Worm (Caenorhabditis elegans) whole organism, L1 larva: ENCODE results near the gene xol-1.

ENCODE experiments used
- C16A3.4 ChIP-seq: fragments of 150-350 bp; optimal IDR thresholded peaks from 2 replicates; lab custom pipeline; 2014; ENCODE audit warnings: missing biosample characterization, missing genetic modification characterization
- C34B4.2 ChIP-seq: sonication (generic microtip); optimal IDR thresholded peaks from 2 replicates; lab custom pipeline; 2017; ENCODE audit warnings: mild to moderate bottlenecking, missing genetic modification characterization, missing compliant biosample characterization
- F16B12.6 ChIP-seq: fragments of 150-350 bp; optimal IDR thresholded peaks from 2 replicates; lab custom pipeline; 2014; ENCODE audit warnings: missing biosample characterization, missing genetic modification characterization
- Y116A8C.19 ChIP-seq: sonication (generic microtip); optimal IDR thresholded peaks from 2 replicates; lab custom pipeline; 2016; ENCODE audit warnings: missing compliant biosample characterization, missing genetic modification characterization, borderline replicate concordance
- aha-1 ChIP-seq: fragments of 150-350 bp; optimal IDR thresholded peaks from 2 replicates; lab custom pipeline; 2014; ENCODE audit warnings: missing biosample characterization, missing genetic modification characterization
- alr-1 ChIP-seq: fragments of 200-800 bp; sonication (Bioruptor generic); optimal IDR thresholded peaks from 2 replicates; lab custom pipeline; 2018; ENCODE audit warnings: borderline replicate concordance, mild to moderate bottlenecking, missing genetic modification characterization, missing compliant biosample characterization
- ama-1 ChIP-seq: fragments of 150-350 bp; optimal IDR thresholded peaks from 2 replicates; lab custom pipeline; 2014
- ceh-63 ChIP-seq: fragments of 200-800 bp; sonication (Bioruptor generic); optimal IDR thresholded peaks from 2 replicates; lab custom pipeline; 2018; ENCODE audit warnings: mild to moderate bottlenecking, missing genetic modification characterization, missing compliant biosample characterization
- ceh-8 ChIP-seq: fragments of 200-800 bp; sonication (Bioruptor generic); optimal IDR thresholded peaks from 2 replicates; lab custom pipeline; 2018; ENCODE audit warnings: mild to moderate bottlenecking, missing genetic modification characterization, moderate library complexity, missing compliant biosample characterization
- ceh-82 ChIP-seq, 3 experiments: fragments of 150-350 bp in 1 of 3; sonication (generic microtip) in 2 of 3; optimal IDR thresholded peaks; 2 replicates each; lab custom pipeline; 2014 to 2017; ENCODE audit warnings: missing biosample characterization in 3 of 3, missing genetic modification characterization in 3 of 3
- ceh-90 ChIP-seq: sonication (generic microtip); optimal IDR thresholded peaks from 2 replicates; lab custom pipeline; 2016; ENCODE audit warnings: missing genetic modification characterization, missing compliant biosample characterization
- ces-1 ChIP-seq: fragments of 150-350 bp; optimal IDR thresholded peaks from 2 replicates; lab custom pipeline; 2014; ENCODE audit warnings: missing biosample characterization, missing genetic modification reagents, missing genetic modification characterization
- dpl-1 ChIP-seq, 3 experiments: fragments of 150-350 bp in 2 of 3; sonication (generic microtip) in 1 of 3; optimal IDR thresholded peaks; 2 replicates each; lab custom pipeline; 2014 to 2017; ENCODE audit warnings: missing biosample characterization in 3 of 3, missing genetic modification characterization in 3 of 3, missing genetic modification reagents in 3 of 3
- efl-1 ChIP-seq, 4 experiments: fragments of 150-350 bp; optimal IDR thresholded peaks in 3 of 4; peaks in 1 of 4; 1 replicate in 1 of 4; 2 replicates in 3 of 4; lab custom pipeline; 2014; ENCODE audit warnings: missing biosample characterization in 2 of 4, missing genetic modification characterization in 2 of 4, missing genetic modification reagents in 2 of 4
- egl-13 ChIP-seq: sonication (generic microtip); optimal IDR thresholded peaks from 2 replicates; lab custom pipeline; 2016; ENCODE audit warnings: missing genotype, missing genetic modification reagents, missing genetic modification characterization, missing compliant biosample characterization
- egl-27 ChIP-seq, 2 experiments: fragments of 150-350 bp in 1 of 2; sonication (generic microtip); optimal IDR thresholded peaks; 3 replicates each; lab custom pipeline; 2017 to 2018; ENCODE audit warnings: missing biosample characterization in 2 of 2, missing genetic modification characterization in 2 of 2, missing genetic modification reagents in 2 of 2
- elt-2 ChIP-seq: sonication (generic microtip); optimal IDR thresholded peaks from 2 replicates; lab custom pipeline; 2016; ENCODE audit warnings: missing genetic modification characterization, mild to moderate bottlenecking, inconsistent platforms, missing compliant biosample characterization, missing genetic modification reagents
- elt-3 ChIP-seq, 6 experiments: fragments of 150-350 bp in 1 of 6; sonication (generic microtip); optimal IDR thresholded peaks; 2 replicates each; lab custom pipeline; 2017 to 2018; ENCODE audit warnings: missing biosample characterization in 6 of 6, missing genetic modification characterization in 6 of 6, inconsistent platforms in 1 of 6
- fkh-8 ChIP-seq: sonication (generic microtip); optimal IDR thresholded peaks from 2 replicates; lab custom pipeline; 2016; ENCODE audit warnings: mild to moderate bottlenecking, missing genetic modification characterization, missing compliant biosample characterization
- fos-1 ChIP-seq: fragments of 150-350 bp; optimal IDR thresholded peaks from 2 replicates; lab custom pipeline; 2014; ENCODE audit warnings: missing biosample characterization, missing genetic modification characterization
- grh-1 ChIP-seq: fragments of 200-800 bp; sonication (Bioruptor generic); IDR thresholded peaks from 2 replicates; pipeline ENCODE4 v1.3.6; 2022; ENCODE audit warnings: missing genetic modification reagents, missing genetic modification characterization, missing compliant biosample characterization
- hpl-2 ChIP-seq: fragments of 150-350 bp; optimal IDR thresholded peaks from 2 replicates; lab custom pipeline; 2014; ENCODE audit warnings: missing biosample characterization, missing genetic modification reagents, missing genetic modification characterization
- irx-1 ChIP-seq: sonication (generic microtip); optimal IDR thresholded peaks from 2 replicates; lab custom pipeline; 2016; ENCODE audit warnings: missing genetic modification characterization, missing compliant biosample characterization
- isw-1 ChIP-seq: fragments of 200-800 bp; sonication (Bioruptor generic); IDR thresholded peaks from 2 replicates; pipeline ENCODE4 v1.3.6; 2022; ENCODE audit warnings: missing genetic modification characterization, missing compliant biosample characterization
- lin-15B ChIP-seq: fragments of 150-350 bp; sonication (generic microtip); optimal IDR thresholded peaks from 3 replicates; lab custom pipeline; 2014; ENCODE audit warnings: missing biosample characterization, missing genetic modification characterization
- lin-35 ChIP-seq, 2 experiments: fragments of 150-350 bp; optimal IDR thresholded peaks; 2 replicates each; lab custom pipeline; 2014; ENCODE audit warnings: missing biosample characterization in 2 of 2, missing genetic modification characterization in 2 of 2, missing genetic modification reagents in 2 of 2
- lir-3 ChIP-seq: sonication (generic microtip); optimal IDR thresholded peaks from 2 replicates; lab custom pipeline; 2016; ENCODE audit warnings: mild to moderate bottlenecking, missing genetic modification characterization, moderate library complexity, missing compliant biosample characterization; ENCODE audit not compliant: poor library complexity
- lsy-2 ChIP-seq, 2 experiments: fragments of 150-350 bp; optimal IDR thresholded peaks; 2 replicates each; lab custom pipeline; 2014; ENCODE audit warnings: missing biosample characterization in 2 of 2, missing genetic modification characterization in 2 of 2
- mab-9 ChIP-seq: fragments of 200-800 bp; sonication (Bioruptor generic); IDR thresholded peaks from 2 replicates; pipeline ENCODE4 v1.3.6; 2022; ENCODE audit warnings: missing genetic modification reagents, missing genetic modification characterization, missing compliant biosample characterization
- mep-1 ChIP-seq: fragments of 150-350 bp; optimal IDR thresholded peaks from 2 replicates; lab custom pipeline; 2014; ENCODE audit warnings: missing biosample characterization, missing genetic modification characterization
- nhr-12 ChIP-seq: sonication (generic microtip); optimal IDR thresholded peaks from 2 replicates; lab custom pipeline; 2017; ENCODE audit warnings: missing biosample characterization, missing genetic modification characterization
- nhr-19 ChIP-seq: fragments of 200-800 bp; sonication (Bioruptor generic); conservative IDR thresholded peaks from 2 replicates; pipeline ENCODE4 v1.3.6; 2022; ENCODE audit warnings: missing genetic modification characterization, missing compliant biosample characterization
- nhr-20 ChIP-seq: sonication (generic microtip); optimal IDR thresholded peaks from 2 replicates; lab custom pipeline; 2016; ENCODE audit warnings: mild to moderate bottlenecking, missing genetic modification characterization, missing compliant biosample characterization
- nhr-47 ChIP-seq: sonication (generic microtip); optimal IDR thresholded peaks from 2 replicates; lab custom pipeline; 2016; ENCODE audit warnings: mild to moderate bottlenecking, missing genetic modification characterization, moderate library complexity, missing compliant biosample characterization
- nhr-76 ChIP-seq: sonication (generic microtip); optimal IDR thresholded peaks from 2 replicates; lab custom pipeline; 2017; ENCODE audit warnings: missing biosample characterization, missing genetic modification characterization
- nhr-84 ChIP-seq: sonication (generic microtip); optimal IDR thresholded peaks from 2 replicates; lab custom pipeline; 2017; ENCODE audit warnings: missing biosample characterization, missing genetic modification characterization
- nhr-90 ChIP-seq: sonication (generic microtip); optimal IDR thresholded peaks from 2 replicates; lab custom pipeline; 2016; ENCODE audit warnings: mild to moderate bottlenecking, missing genetic modification characterization, missing compliant biosample characterization; ENCODE audit not compliant: poor library complexity
- pax-3 ChIP-seq: fragments of 200-800 bp; sonication (Bioruptor generic); optimal IDR thresholded peaks from 2 replicates; lab custom pipeline; 2018; ENCODE audit warnings: mild to moderate bottlenecking, missing genetic modification characterization, moderate library complexity, missing compliant biosample characterization
- pqm-1 ChIP-seq: sonication (generic microtip); optimal IDR thresholded peaks from 3 replicates; lab custom pipeline; 2017; ENCODE audit warnings: missing biosample characterization, missing genetic modification characterization
- snpc-4 ChIP-seq: fragments of 150-350 bp; optimal IDR thresholded peaks from 2 replicates; lab custom pipeline; 2014; ENCODE audit warnings: missing biosample characterization, missing genetic modification characterization
- sup-37 ChIP-seq: fragments of 200-800 bp; sonication (Bioruptor generic); optimal IDR thresholded peaks from 2 replicates; lab custom pipeline; 2018; ENCODE audit warnings: mild to moderate bottlenecking, missing genetic modification characterization, missing compliant biosample characterization
- tbx-2 ChIP-seq: sonication (generic microtip); optimal IDR thresholded peaks from 2 replicates; lab custom pipeline; 2016; ENCODE audit warnings: missing genetic modification characterization, missing compliant biosample characterization
- unc-30 ChIP-seq: sonication (generic microtip); optimal IDR thresholded peaks from 2 replicates; lab custom pipeline; 2017; ENCODE audit warnings: missing biosample characterization, missing genetic modification characterization
- unc-86 ChIP-seq: sonication (generic microtip); optimal IDR thresholded peaks from 2 replicates; lab custom pipeline; 2016; ENCODE audit warnings: missing genetic modification characterization, missing compliant biosample characterization
- zag-1 ChIP-seq: fragments of 150-350 bp; optimal IDR thresholded peaks from 2 replicates; lab custom pipeline; 2014; ENCODE audit warnings: missing biosample characterization, missing genetic modification characterization

xol-1 gene

ce11 chrX:8036219-8036883 is 4.8 kb upstream of the xol-1 start (continued):
- TF ChIP-seq dpl-1 (GFP tag; optimal IDR thresholded peaks at IDR 0.05; lab: Kevin White, UChicago) (peak; percentile 31 to 60 (median 53)), Y116A8C.19 (tag; lab: Kevin White, UChicago) (peak; percentile 43), nhr-84 (tag; lab: Kevin White, UChicago) (peak; percentile 88), egl-27 (tag; optimal IDR thresholded peaks at IDR 0.05; lab: Kevin White, UChicago) (peak; percentile 91 to 94), egl-13 (tag; lab: Kevin White, UChicago) (peak; percentile 98), sup-37 (GFP tag; lab: Kevin White, UChicago) (peak; percentile 95), irx-1 (tag; lab: Kevin White, UChicago) (peak; percentile 99), grh-1 (GFP tag; lab: Robert Waterston, UW) (peak; percentile 96), nhr-47 (tag; lab: Kevin White, UChicago) (peak; percentile 100), unc-30 (tag; lab: Kevin White, UChicago) (peak; percentile 92), ceh-8 (GFP tag; lab: Kevin White, UChicago) (peak; percentile 99), efl-1 (optimal IDR thresholded peaks at IDR 0.05; lab: Kevin White, UChicago) (peak; percentile 85 to 89), efl-1 (GFP tag; optimal IDR thresholded peaks at IDR 0.05 in 1 of 2; lab: Kevin White, UChicago) (peak; percentile 73 to 97), lir-3 (tag; lab: Kevin White, UChicago) (peak; percentile 92), tbx-2 (peak; percentile 99), zag-1 (tag; lab: Kevin White, UChicago) (peak; percentile 86), nhr-90 (peak; percentile 100), mab-9 (peak; percentile 97), ceh-90 (tag; lab: Kevin White, UChicago) (peak; percentile 69), nhr-20 (peak; percentile 99), isw-1 (GFP tag; lab: Robert Waterston, UW) (peak; percentile 92), C34B4.2 (tag; lab: Kevin White, UChicago) (no peak), ces-1 (GFP tag; lab: Kevin White, UChicago) (peak; percentile 27), ceh-82 (tag; optimal IDR thresholded peaks at IDR 0.05; lab: Kevin White, UChicago) (peak; percentile 98 to 99 (median 99)), snpc-4 (tag; lab: Kevin White, UChicago) (peak; percentile 91), pax-3 (peak; percentile 95), lsy-2 (tag; optimal IDR thresholded peaks at IDR 0.05; lab: Kevin White, UChicago) (peak; percentile 95 to 96), pqm-1 (tag; lab: Kevin White, UChicago) (peak; percentile 69), nhr-19 (peak; percentile 98), fos-1 (tag; lab: Kevin White, UChicago) (peak; percentile 98), aha-1 (tag; lab: Kevin White, UChicago) (peak; percentile 34), elt-3 (tag; optimal IDR thresholded peaks at IDR 0.05; lab: Kevin White, UChicago) (peak in 5 of 6 experiments; percentile 62 to 100 (median 82)), elt-2 (peak; percentile 96)
- TF ChIP-seq, all 84 proteins: peak for 77

- TF ChIP-seq egl-27 (tag; optimal IDR thresholded peaks at IDR 0.05; lab: Kevin White, UChicago) (no peak), lin-15B (tag; lab: Kevin White, UChicago) (no peak), nhr-84 (tag; lab: Kevin White, UChicago) (no peak), hpl-2 (no peak), nhr-12 (tag; lab: Kevin White, UChicago) (no peak), mep-1 (no peak), ama-1 (lab: Kevin White, UChicago) (no peak), fos-1 (tag; lab: Kevin White, UChicago) (no peak), F16B12.6 (no peak), nhr-76 (tag; lab: Kevin White, UChicago) (no peak), unc-86 (tag; lab: Kevin White, UChicago) (no peak), C16A3.4 (no peak), fkh-8 (tag; lab: Kevin White, UChicago) (no peak), ceh-63 (GFP tag; lab: Kevin White, UChicago) (no peak), lin-35 (GFP tag; optimal IDR thresholded peaks at IDR 0.05; lab: Kevin White, UChicago) (no peak), tbx-2 (no peak), alr-1 (tag; lab: Kevin White, UChicago) (no peak)
Observed at ce11 chrX:8037365-8037764, 3.7 kb upstream of the xol-1 start.
